Worm (Caenorhabditis elegans): ENCODE data around the gene C05D12.5.

The C05D12.5 gene

ce11 chrII:11396217-11396616, 37.8 kb upstream of the C05D12.5 start:
- no peak for TF ChIP-seq R02D3.7 (tag; optimal IDR thresholded peaks at IDR 0.05)
- TF ChIP-seq T20F7.1 (GFP tag; optimal IDR thresholded peaks at IDR 0.05), result no peak
- TF ChIP-seq hif-1 (tag; optimal IDR thresholded peaks at IDR 0.05), result no peak
- TF ChIP-seq aha-1 (tag), result peak; percentile 84

- TF ChIP-seq aly-2 (tag; optimal IDR thresholded peaks at IDR 0.05), result no peak
- TF ChIP-seq lin-1 (GFP tag; IDR thresholded peaks at IDR 0.05), result no peak
- TF ChIP-seq nhr-11 (tag; optimal IDR thresholded peaks at IDR 0.05), result no peak
- TF ChIP-seq spr-3 (GFP tag; optimal IDR thresholded peaks at IDR 0.05), result no peak
- 0 out of 2 replicates have a peak, but pooled peaks have one; percentile 48 for TF ChIP-seq egl-43 (GFP tag; IDR thresholded peaks at IDR 0.05)
- no peak for TF ChIP-seq unc-62 (GFP tag; optimal IDR thresholded peaks at IDR 0.05 in 1 of 2)
- TF ChIP-seq unc-62 (tag; optimal IDR thresholded peaks at IDR 0.05), result no peak
- no peak for TF ChIP-seq Y48G9A.11 (GFP tag; IDR thresholded peaks at IDR 0.05)
- TF ChIP-seq dve-1 (tag; optimal IDR thresholded peaks at IDR 0.05; ENCODE audit: insufficient read depth), result no peak
- TF ChIP-seq nhr-77 (tag; optimal IDR thresholded peaks at IDR 0.05), result no peak
- TF ChIP-seq ama-1 (optimal IDR thresholded peaks at IDR 0.05), result no peak
- no peak for TF ChIP-seq jun-1 (tag; optimal IDR thresholded peaks at IDR 0.05)
- peak; percentile 87 for TF ChIP-seq aha-1 (tag)
- peak; percentile 18; the same call in 1 of the 2 replicates for TF ChIP-seq pha-4 (GFP tag; IDR thresholded peaks at IDR 0.05)
- TF ChIP-seq pha-4 (tag; optimal IDR thresholded peaks at IDR 0.05), result no peak
- no peak for TF ChIP-seq D1046.2 (GFP tag; IDR thresholded peaks at IDR 0.05)
- TF ChIP-seq F44E2.7 (GFP tag; IDR thresholded peaks at IDR 0.05), result no peak
Measured at ce11 chrII:11398787-11399186, 35.3 kb upstream of the C05D12.5 start.

ce11 chrII:11400386-11400785, 33.7 kb upstream of the C05D12.5 start:
- TF ChIP-seq unc-62 (GFP tag; optimal IDR thresholded peaks at IDR 0.05 in 1 of 2) (peak in 1 of 2 experiments; percentile 61), unc-62 (tag; optimal IDR thresholded peaks at IDR 0.05) (no peak), Y105C5A.15 (GFP tag; IDR thresholded peaks at IDR 0.05) (no peak)

ce11 chrII:11409678-11410133, 24.3 kb upstream of the C05D12.5 start, which contains the start of gene C05D12.7:
Gene C05D12.7 (plus strand): TSS chrII:11410083.
- TF ChIP-seq hlh-30 (tag; optimal IDR thresholded peaks at IDR 0.05; ENCODE audit: insufficient read depth), result no peak
- no peak for TF ChIP-seq spr-1 (tag; optimal IDR thresholded peaks at IDR 0.05)
- no peak for TF ChIP-seq Y5F2A.4 (GFP tag; optimal IDR thresholded peaks at IDR 0.05)
- TF ChIP-seq aly-2 (tag; optimal IDR thresholded peaks at IDR 0.05), result no peak
- no peak for TF ChIP-seq nhr-48 (tag; optimal IDR thresholded peaks at IDR 0.05)
- TF ChIP-seq nhr-237 (tag; optimal IDR thresholded peaks at IDR 0.05), result no peak
- TF ChIP-seq dve-1 (tag; optimal IDR thresholded peaks at IDR 0.05; ENCODE audit: insufficient read depth), result no peak
- TF ChIP-seq mxl-3 (GFP tag; optimal IDR thresholded peaks at IDR 0.05), result no peak
- TF ChIP-seq madf-9 (GFP tag; conservative IDR thresholded peaks at IDR 0.05), result no peak
- TF ChIP-seq dpl-1 (GFP tag; optimal IDR thresholded peaks at IDR 0.05), result no peak
- TF ChIP-seq mep-1 (tag; optimal IDR thresholded peaks at IDR 0.05), result no peak
- no peak for TF ChIP-seq zfp-3 (GFP tag; conservative IDR thresholded peaks at IDR 0.05)

- TF ChIP-seq ZK337.2 (GFP tag; IDR thresholded peaks at IDR 0.05) (no peak), gei-8 (GFP tag; optimal IDR thresholded peaks at IDR 0.05) (no peak), lin-29 (GFP tag; IDR thresholded peaks at IDR 0.05) (no peak), hlh-11 (tag; optimal IDR thresholded peaks at IDR 0.05) (no peak), hif-1 (tag; optimal IDR thresholded peaks at IDR 0.05) (no peak), nhr-48 (tag; optimal IDR thresholded peaks at IDR 0.05) (no peak), F26F4.8 (GFP tag; conservative IDR thresholded peaks at IDR 0.05) (no peak), ama-1 (optimal IDR thresholded peaks at IDR 0.05) (no peak), ceh-20 (GFP tag; IDR thresholded peaks at IDR 0.05) (no peak), php-3 (GFP tag; IDR thresholded peaks at IDR 0.05) (no peak)
Measured at ce11 chrII:11415672-11416071, 18.4 kb upstream of the C05D12.5 start, which contains the start of gene C05D12.1. Gene C05D12.1 (minus strand): TSS chrII:11415772.
